Fruit fly (Drosophila melanogaster): ENCODE measurements around the gene IntS11.
A peak's percentile ranks its signal among the peaks of the same experiment; 100 is the strongest.

IntS11 gene

dm6 chr3R:29716782-29717317 lies 28.3 kb upstream of the IntS11 start, which contains the start of gene Obp99b (continued):
- TF ChIP-seq vnd (GFP tag; IDR thresholded peaks at IDR 0.05; ENCODE audit: partially characterized antibody), result no peak
- TF ChIP-seq fd64A (GFP tag; optimal IDR thresholded peaks at IDR 0.05), result peak; percentile 87
- no peak for TF ChIP-seq hb (GFP tag; IDR thresholded peaks at IDR 0.05; ENCODE audit: partially characterized antibody)
- TF ChIP-seq Hr3 (GFP tag; optimal IDR thresholded peaks at IDR 0.05), result peak; percentile 60
- TF ChIP-seq grau (tag; optimal IDR thresholded peaks at IDR 0.05), result peak; percentile 55
- TF ChIP-seq fru (optimal IDR thresholded peaks at IDR 0.05), result no peak
- peak; percentile 59 for TF ChIP-seq Oaz (GFP tag; IDR thresholded peaks at IDR 0.05)
- TF ChIP-seq CG1603 (tag; optimal IDR thresholded peaks at IDR 0.05), result peak; percentile 91
- no peak; the same call in 1 of the 2 replicates for TF ChIP-seq CG8765 (GFP tag; IDR thresholded peaks at IDR 0.05)
- TF ChIP-seq sisA (GFP tag; IDR thresholded peaks at IDR 0.05), result peak; percentile 61
- peak; percentile 61 for TF ChIP-seq CG11696 (GFP tag; IDR thresholded peaks at IDR 0.05)
- peak; percentile 73 for TF ChIP-seq Xrp1 (GFP tag; IDR thresholded peaks at IDR 0.05)
- peak; percentile 63 for TF ChIP-seq Hmr (GFP tag; optimal IDR thresholded peaks at IDR 0.05)
- peak; percentile 69 for TF ChIP-seq ranshi (GFP tag; IDR thresholded peaks at IDR 0.05)
- TF ChIP-seq Dll (GFP tag; IDR thresholded peaks at IDR 0.05; ENCODE audit: partially characterized antibody), result no peak
- TF ChIP-seq Myb (GFP tag; optimal IDR thresholded peaks at IDR 0.05), result peak; percentile 46
- TF ChIP-seq Hr39 (optimal IDR thresholded peaks at IDR 0.05), result no peak
- TF ChIP-seq gfzf (GFP tag; optimal IDR thresholded peaks at IDR 0.05), result no peak
- TF ChIP-seq CG17829 (tag; optimal IDR thresholded peaks at IDR 0.05), result peak; percentile 77
- TF ChIP-seq Ets65A (GFP tag), result peak; percentile 92
- TF ChIP-seq tll (GFP tag; optimal IDR thresholded peaks at IDR 0.05), result no peak
- no peak for TF ChIP-seq usp (GFP tag; optimal IDR thresholded peaks at IDR 0.05)
- no peak for TF ChIP-seq CG42726 (GFP tag; IDR thresholded peaks at IDR 0.05; ENCODE audit: partially characterized antibody)
- TF ChIP-seq CG10274 (GFP tag; optimal IDR thresholded peaks at IDR 0.05), result peak; percentile 72
- peak; percentile 3 for TF ChIP-seq Dip3 (GFP tag; optimal IDR thresholded peaks at IDR 0.05)
- TF ChIP-seq crp (GFP tag; optimal IDR thresholded peaks at IDR 0.05), result peak in 1 of 2 experiments; percentile 17
- TF ChIP-seq CG3995 (GFP tag; optimal IDR thresholded peaks at IDR 0.05), result no peak
- TF ChIP-seq mam (GFP tag; optimal IDR thresholded peaks at IDR 0.05), result peak; percentile 45
- TF ChIP-seq CG3726 (GFP tag; IDR thresholded peaks at IDR 0.05), result no peak
- TF ChIP-seq Bgb (GFP tag; IDR thresholded peaks at IDR 0.05; ENCODE audit: partially characterized antibody), result no peak
- TF ChIP-seq CG13296 (GFP tag; optimal IDR thresholded peaks at IDR 0.05), result peak; percentile 75
- TF ChIP-seq CG14441 (GFP tag; IDR thresholded peaks at IDR 0.05), result peak; percentile 69
- no peak for TF ChIP-seq amos (GFP tag; IDR thresholded peaks at IDR 0.05; ENCODE audit: partially characterized antibody)
- TF ChIP-seq dmrt11E (tag; optimal IDR thresholded peaks at IDR 0.05), result peak; percentile 65
- peak; percentile 74 for TF ChIP-seq CG9932 (GFP tag; IDR thresholded peaks at IDR 0.05)
- peak; percentile 68 for TF ChIP-seq Fer3 (tag; optimal IDR thresholded peaks at IDR 0.05)
- TF ChIP-seq Ada2b (GFP tag; IDR thresholded peaks at IDR 0.05), result peak; percentile 61
- peak; percentile 87 for TF ChIP-seq CG4424 (GFP tag; optimal IDR thresholded peaks at IDR 0.05)
- TF ChIP-seq gcm (GFP tag; optimal IDR thresholded peaks at IDR 0.05), result peak; percentile 58
- TF ChIP-seq pnt (GFP tag; optimal IDR thresholded peaks at IDR 0.05), result peak; percentile 42
- peak; percentile 88 for TF ChIP-seq Xbp1 (GFP tag; optimal IDR thresholded peaks at IDR 0.05)
- TF ChIP-seq Kr (GFP tag; optimal IDR thresholded peaks at IDR 0.05), result peak; percentile 12
- TF ChIP-seq cwo (GFP tag; optimal IDR thresholded peaks at IDR 0.05), result no peak
- TF ChIP-seq CG18011 (GFP tag; optimal IDR thresholded peaks at IDR 0.05), result peak; percentile 62
- TF ChIP-seq ac (GFP tag; optimal IDR thresholded peaks at IDR 0.05), result peak; percentile 83
- peak; percentile 70 for TF ChIP-seq CG11723 (GFP tag; optimal IDR thresholded peaks at IDR 0.05)
- no peak for TF ChIP-seq D (optimal IDR thresholded peaks at IDR 0.05)
- TF ChIP-seq D (GFP tag; optimal IDR thresholded peaks at IDR 0.05), result peak; percentile 77
- TF ChIP-seq sens (GFP tag), result peak; percentile 98
- peak; percentile 14 for TF ChIP-seq CG4282 (GFP tag; optimal IDR thresholded peaks at IDR 0.05)
- TF ChIP-seq NfI (GFP tag; optimal IDR thresholded peaks at IDR 0.05), result peak; percentile 91

All from whole organism, embryonic.